Worm (Caenorhabditis elegans) whole organism, L1 larva: ENCODE data around the gene Y54E2A.9.

Source experiments
- C04F5.9 ChIP-seq: sonication (generic microtip); optimal IDR thresholded peaks from 2 replicates; lab custom pipeline; 2016; ENCODE audit warnings: missing genetic modification characterization, missing compliant biosample characterization
- isw-1 ChIP-seq: fragments of 200-800 bp; sonication (Bioruptor generic); IDR thresholded peaks from 2 replicates; pipeline ENCODE4 v1.3.6; 2022; ENCODE audit warnings: missing genetic modification characterization, missing compliant biosample characterization
- rnt-1 ChIP-seq: sonication (generic microtip); optimal IDR thresholded peaks from 2 replicates; lab custom pipeline; 2016; ENCODE audit warnings: mild to moderate bottlenecking, missing genetic modification characterization, moderate library complexity, missing compliant biosample characterization
- tlp-1 ChIP-seq: fragments of 150-350 bp; optimal IDR thresholded peaks from 2 replicates; lab custom pipeline; 2014; ENCODE audit warnings: missing biosample characterization, missing genetic modification characterization

- TF ChIP-seq C04F5.9 (tag; lab: Kevin White, UChicago) = no peak
- no peak for TF ChIP-seq tlp-1
- TF ChIP-seq isw-1 = no peak
- TF ChIP-seq rnt-1 (tag; lab: Kevin White, UChicago) = no peak
These were observed 40.7 kb downstream of the Y54E2A.9 start for ce11 chrII:14745127-14745526.
